Worm (Caenorhabditis elegans) whole organism, L4 larva: Measurements from ENCODE around the gene ftr-1.

Experiments used
- aly-2 ChIP-seq: sonication (generic microtip); optimal IDR thresholded peaks from 2 replicates; lab custom pipeline; 2018; ENCODE audit warnings: missing biosample characterization, missing genetic modification characterization
- daf-12 ChIP-seq: fragments of 150-350 bp; optimal IDR thresholded peaks from 2 replicates; lab custom pipeline; 2014; ENCODE audit warnings: missing biosample characterization, missing genetic modification reagents, missing genetic modification characterization
- fkh-10 ChIP-seq: fragments of 150-350 bp; optimal IDR thresholded peaks from 2 replicates; lab custom pipeline; 2014; ENCODE audit warnings: missing biosample characterization, missing genetic modification reagents, missing genetic modification characterization
- lin-13 ChIP-seq: fragments of 150-350 bp; optimal IDR thresholded peaks from 2 replicates; lab custom pipeline; 2014; ENCODE audit warnings: missing biosample characterization, missing genetic modification reagents, missing genetic modification characterization
- lin-39 ChIP-seq: fragments of 150-350 bp; optimal IDR thresholded peaks from 2 replicates; lab custom pipeline; 2014; ENCODE audit warnings: missing biosample characterization, missing genetic modification reagents, missing genetic modification characterization
- nhr-237 ChIP-seq: sonication (generic microtip); optimal IDR thresholded peaks from 2 replicates; lab custom pipeline; 2017; ENCODE audit warnings: missing biosample characterization, missing genetic modification characterization
- nhr-25 ChIP-seq: sonication (generic microtip); optimal IDR thresholded peaks from 2 replicates; lab custom pipeline; 2017; ENCODE audit warnings: missing genetic modification characterization, mild to moderate bottlenecking, missing compliant biosample characterization, antibody characterized with exemption, moderate library complexity, borderline replicate concordance; ENCODE audit not compliant: insufficient read depth
- nhr-76 ChIP-seq: fragments of 150-350 bp; optimal IDR thresholded peaks from 2 replicates; lab custom pipeline; 2014; ENCODE audit warnings: missing biosample characterization, missing genetic modification characterization
- skn-1 ChIP-seq: fragments of 150-350 bp; optimal IDR thresholded peaks from 2 replicates; lab custom pipeline; 2014; ENCODE audit warnings: missing biosample characterization, missing genetic modification characterization
- unc-39 ChIP-seq: sonication (generic microtip); optimal IDR thresholded peaks from 2 replicates; lab custom pipeline; 2017; ENCODE audit warnings: missing biosample characterization, missing genetic modification characterization
- unc-62 ChIP-seq, 3 experiments: fragments of 150-350 bp in 1 of 3; sonication (generic microtip); optimal IDR thresholded peaks in 2 of 3; peaks in 1 of 3; 1 replicate in 1 of 3; 2 replicates in 2 of 3; lab custom pipeline; 2014 to 2017; ENCODE audit warnings: missing biosample characterization in 3 of 3, missing genetic modification characterization in 3 of 3, missing genetic modification reagents in 3 of 3, missing genotype in 1 of 3

DNA sequence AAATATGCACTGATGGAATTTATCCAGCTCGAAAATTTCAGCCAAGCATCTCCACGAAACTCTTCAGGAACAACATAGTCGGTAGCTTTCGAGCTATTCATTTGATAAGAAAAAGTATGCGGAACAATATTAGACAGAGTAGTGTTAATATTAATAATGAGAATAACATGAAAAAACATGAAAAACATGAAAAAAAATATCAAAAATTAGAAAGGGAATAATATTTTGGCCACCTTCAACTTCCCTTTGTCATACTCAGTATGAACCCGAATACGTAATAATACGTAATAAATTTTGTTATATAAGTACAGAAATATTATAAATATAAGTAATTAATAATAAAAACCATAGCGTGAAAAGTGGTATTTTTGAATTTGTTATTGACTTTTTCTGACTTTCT lies 24.8 kb upstream of the ftr-1 start, which contains the start of gene srw-39:
- TF ChIP-seq fkh-10 (no peak), nhr-25 (tag; lab: Kevin White, UChicago) (no peak), nhr-237 (tag; lab: Kevin White, UChicago) (no peak), skn-1 (no peak), nhr-76 (tag; lab: Kevin White, UChicago) (no peak), unc-39 (no peak), aly-2 (tag; lab: Kevin White, UChicago) (no peak), lin-39 (tag; lab: Kevin White, UChicago) (no peak), lin-13 (GFP tag; lab: Kevin White, UChicago) (no peak), unc-62 (GFP tag; optimal IDR thresholded peaks at IDR 0.05 in 1 of 2; lab: Kevin White, UChicago) (no peak), unc-62 (tag; optimal IDR thresholded peaks at IDR 0.05; lab: Kevin White, UChicago) (no peak), daf-12 (no peak)
